Fruit fly (Drosophila melanogaster) whole organism, prepupa: Measurements from ENCODE around the gene Gr10a.

Experiments
- CG16779 ChIP-seq: fragments of 200-800 bp; sonication (Bioruptor generic); optimal IDR thresholded peaks from 3 replicates; lab custom pipeline; 2017; ENCODE audit warnings: missing biosample characterization, mild to moderate bottlenecking, missing genetic modification characterization
- CG32006 ChIP-seq: fragments of 200-800 bp; sonication (Bioruptor generic); optimal IDR thresholded peaks from 3 replicates; lab custom pipeline; 2017; ENCODE audit warnings: missing biosample characterization, mild to moderate bottlenecking, missing genetic modification characterization
- Eip78C ChIP-seq: fragments of 200-800 bp; sonication (Bioruptor generic); peaks from one replicate; lab custom pipeline; 2016; ENCODE audit warnings: missing biosample characterization, missing genetic modification characterization
- Gug ChIP-seq: fragments of 200-800 bp; sonication (Bioruptor generic); IDR thresholded peaks from 2 replicates; pipeline ENCODE4 v1.3.6; 2022; ENCODE audit warnings: missing biosample characterization, missing genetic modification characterization
- Hr4 ChIP-seq: fragments of 200-800 bp; sonication (Bioruptor generic); optimal IDR thresholded peaks from 3 replicates; lab custom pipeline; 2016; ENCODE audit warnings: missing biosample characterization, missing genetic modification characterization
- Met ChIP-seq: fragments of 200-800 bp; sonication (Bioruptor generic); optimal IDR thresholded peaks from 3 replicates; lab custom pipeline; 2016; ENCODE audit warnings: missing biosample characterization, missing genetic modification characterization
- Smox ChIP-seq: fragments of 200-800 bp; sonication (Bioruptor generic); optimal IDR thresholded peaks from 3 replicates; lab custom pipeline; 2016; ENCODE audit warnings: missing biosample characterization, missing genetic modification characterization
- dsx ChIP-seq: fragments of 200-800 bp; optimal IDR thresholded peaks from 3 replicates; lab custom pipeline; 2019; ENCODE audit warnings: missing biosample characterization, mild to moderate bottlenecking, missing genetic modification characterization, moderate library complexity; ENCODE audit not compliant: poor library complexity, severe bottlenecking

- TF ChIP-seq Hr4 (GFP tag; lab: Kevin White, UChicago) (no peak), CG16779 (tag; lab: Kevin White, UChicago) (no peak), Met (GFP tag; lab: Kevin White, UChicago) (no peak), Eip78C (GFP tag; lab: Kevin White, UChicago) (no peak), CG32006 (GFP tag; lab: Kevin White, UChicago) (no peak), Smox (no peak), dsx (GFP tag; lab: Kevin White, UChicago) (no peak), Gug (no peak)
Measured at dm6 chrX:11424512-11424911, 7.3 kb upstream of the Gr10a start.
